Fruit fly (Drosophila melanogaster) whole organism, embryonic: ENCODE results near the gene CG33986.

Source experiments
- ATbp ChIP-seq: fragments of 200-800 bp; sonication (Bioruptor generic); optimal IDR thresholded peaks from 2 replicates; lab custom pipeline; 2017; ENCODE audit warnings: missing biosample characterization, mild to moderate bottlenecking, missing genetic modification characterization, missing genetic modification reagents
- Adf1 ChIP-seq: fragments of 200-800 bp; sonication (Bioruptor generic); IDR thresholded peaks from 2 replicates; pipeline ENCODE4 v1.3.6; 2022; ENCODE audit warnings: missing biosample characterization, missing genetic modification characterization
- Antp ChIP-seq: fragments of 200-800 bp; sonication (Bioruptor generic); optimal IDR thresholded peaks from 3 replicates; lab custom pipeline; 2016; ENCODE audit warnings: missing biosample characterization, missing genetic modification characterization
- Asciz ChIP-seq: fragments of 200-800 bp; sonication (Bioruptor generic); optimal IDR thresholded peaks from 2 replicates; lab custom pipeline; 2017; ENCODE audit warnings: missing biosample characterization, mild to moderate bottlenecking, missing genetic modification characterization, missing genetic modification reagents
- CG10565 ChIP-seq: fragments of 200-800 bp; sonication (Bioruptor generic); optimal IDR thresholded peaks from 3 replicates; lab custom pipeline; 2016; ENCODE audit warnings: missing biosample characterization, mild to moderate bottlenecking, missing genetic modification characterization
- CG12155 ChIP-seq: fragments of 200-800 bp; sonication (Bioruptor generic); optimal IDR thresholded peaks from 3 replicates; lab custom pipeline; 2016; ENCODE audit warnings: missing biosample characterization, missing genetic modification characterization
- CG12219 ChIP-seq: fragments of 200-800 bp; sonication (Bioruptor generic); optimal IDR thresholded peaks from 3 replicates; lab custom pipeline; 2018; ENCODE audit warnings: missing biosample characterization, mild to moderate bottlenecking, missing genetic modification characterization
- CG12769 ChIP-seq: fragments of 200-800 bp; sonication (Bioruptor generic); optimal IDR thresholded peaks from 2 replicates; lab custom pipeline; 2019; ENCODE audit warnings: missing biosample characterization, mild to moderate bottlenecking, missing genetic modification characterization, moderate library complexity
- CG13123 ChIP-seq: fragments of 200-800 bp; sonication (Bioruptor generic); optimal IDR thresholded peaks from 2 replicates; lab custom pipeline; 2016; ENCODE audit warnings: missing biosample characterization, missing genetic modification characterization
- CG14014 ChIP-seq: fragments of 200-800 bp; sonication (Bioruptor generic); IDR thresholded peaks from 2 replicates; pipeline ENCODE4 v1.3.6; 2022; ENCODE audit warnings: missing biosample characterization, missing genetic modification characterization
- CG16779 ChIP-seq: fragments of 200-800 bp; sonication (Bioruptor generic); IDR thresholded peaks from 2 replicates; pipeline ENCODE4 v1.3.6; 2022; ENCODE audit warnings: missing biosample characterization, missing genetic modification characterization
- CG16863 ChIP-seq: fragments of 200-800 bp; sonication (Bioruptor generic); optimal IDR thresholded peaks from 3 replicates; lab custom pipeline; 2016; ENCODE audit warnings: missing biosample characterization, missing genetic modification characterization
- CG17385 ChIP-seq: fragments of 200-800 bp; sonication (Bioruptor generic); optimal IDR thresholded peaks from 3 replicates; lab custom pipeline; 2018; ENCODE audit warnings: missing biosample characterization, mild to moderate bottlenecking, missing genetic modification characterization
- CG2678 ChIP-seq: fragments of 200-800 bp; sonication (Bioruptor generic); optimal IDR thresholded peaks from 3 replicates; lab custom pipeline; 2019; ENCODE audit warnings: missing biosample characterization, mild to moderate bottlenecking, missing genetic modification characterization, moderate library complexity
- CG30020 ChIP-seq: fragments of 200-800 bp; optimal IDR thresholded peaks from 2 replicates; lab custom pipeline; 2019; ENCODE audit warnings: missing biosample characterization, mild to moderate bottlenecking, missing genetic modification characterization, moderate library complexity
- CG30403 ChIP-seq: fragments of 200-800 bp; sonication (Bioruptor generic); optimal IDR thresholded peaks from 3 replicates; lab custom pipeline; 2016; ENCODE audit warnings: missing biosample characterization, missing genetic modification characterization
- CG4424 ChIP-seq: fragments of 200-800 bp; sonication (Bioruptor generic); optimal IDR thresholded peaks from 3 replicates; lab custom pipeline; 2016; ENCODE audit warnings: missing biosample characterization, missing genetic modification characterization
- CG6813 ChIP-seq: fragments of 200-800 bp; sonication (Bioruptor generic); optimal IDR thresholded peaks from 2 replicates; lab custom pipeline; 2017; ENCODE audit warnings: missing biosample characterization, missing genetic modification characterization, mild to moderate bottlenecking, moderate library complexity, missing genetic modification reagents
- CG7928 ChIP-seq: fragments of 200-800 bp; sonication (Bioruptor generic); optimal IDR thresholded peaks from 2 replicates; lab custom pipeline; 2017; ENCODE audit warnings: missing biosample characterization, mild to moderate bottlenecking, missing genetic modification characterization
- CG9215 ChIP-seq: fragments of 200-800 bp; sonication (Bioruptor generic); IDR thresholded peaks from 2 replicates; pipeline ENCODE4 v1.3.6; 2022; ENCODE audit warnings: missing biosample characterization, missing genetic modification characterization
- CG9727 ChIP-seq: fragments of 200-800 bp; sonication (Bioruptor generic); optimal IDR thresholded peaks from 3 replicates; lab custom pipeline; 2017; ENCODE audit warnings: missing biosample characterization, mild to moderate bottlenecking, missing genetic modification characterization
- CHES-1-like ChIP-seq: fragments of 200-800 bp; sonication (Bioruptor generic); optimal IDR thresholded peaks from 2 replicates; lab custom pipeline; 2016; ENCODE audit warnings: missing biosample characterization, missing genetic modification characterization
- E2f2 ChIP-seq: fragments of 200-800 bp; sonication (Bioruptor generic); IDR thresholded peaks from 2 replicates; pipeline ENCODE4 v1.3.6; 2022; ENCODE audit warnings: missing biosample characterization, missing genetic modification characterization
- Eip74EF ChIP-seq, 2 experiments: fragments of 200-800 bp in 1 of 2; fragments of >200 bp in 1 of 2; sonication (Bioruptor generic) in 1 of 2; optimal IDR thresholded peaks; 2 replicates each; lab custom pipeline; 2017 to 2019; ENCODE audit warnings: missing biosample characterization in 2 of 2, missing genetic modification characterization in 2 of 2, mild to moderate bottlenecking in 1 of 2, moderate library complexity in 1 of 2
- Ets97D ChIP-seq: fragments of 200-800 bp; sonication (Bioruptor generic); optimal IDR thresholded peaks from 3 replicates; lab custom pipeline; 2016; ENCODE audit warnings: missing biosample characterization, missing genetic modification characterization
- HLH4C ChIP-seq: fragments of 200-800 bp; sonication (Bioruptor generic); IDR thresholded peaks from 3 replicates; pipeline ENCODE4 v1.3.6; 2022; ENCODE audit warnings: missing biosample characterization, missing genetic modification characterization; ENCODE audit not compliant: partially characterized antibody
- Hmx ChIP-seq: fragments of 200-800 bp; sonication (Bioruptor generic); optimal IDR thresholded peaks from 2 replicates; lab custom pipeline; 2016; ENCODE audit warnings: missing biosample characterization, missing genetic modification characterization
- Hr3 ChIP-seq: fragments of 200-800 bp; sonication (Bioruptor generic); optimal IDR thresholded peaks from 3 replicates; lab custom pipeline; 2016; ENCODE audit warnings: missing biosample characterization, missing genetic modification characterization
- Hsf ChIP-seq: fragments of 200-800 bp; sonication (Bioruptor generic); optimal IDR thresholded peaks from 3 replicates; lab custom pipeline; 2016; ENCODE audit warnings: missing biosample characterization, missing genetic modification characterization
- Lim3 ChIP-seq: fragments of 200-800 bp; sonication (Bioruptor generic); IDR thresholded peaks from 2 replicates; pipeline ENCODE4 v1.3.6; 2022; ENCODE audit warnings: missing biosample characterization, missing genetic modification characterization
- MTF-1 ChIP-seq: fragments of 200-800 bp; sonication (Bioruptor generic); optimal IDR thresholded peaks from 2 replicates; lab custom pipeline; 2018; ENCODE audit warnings: missing biosample characterization, mild to moderate bottlenecking, missing genetic modification characterization, borderline replicate concordance
- Mad ChIP-seq: fragments of 200-800 bp; sonication (Bioruptor generic); optimal IDR thresholded peaks from 2 replicates; lab custom pipeline; 2016; ENCODE audit warnings: missing biosample characterization, missing genetic modification characterization
- NC2β ChIP-seq: fragments of 200-800 bp; sonication (Bioruptor generic); optimal IDR thresholded peaks from 2 replicates; lab custom pipeline; 2016; ENCODE audit warnings: missing biosample characterization, missing genetic modification characterization
- Opbp ChIP-seq: fragments of 200-800 bp; sonication (Bioruptor generic); IDR thresholded peaks from 3 replicates; pipeline ENCODE4 v1.3.6; 2022; ENCODE audit warnings: missing biosample characterization, missing genetic modification characterization; ENCODE audit not compliant: partially characterized antibody
- Spps ChIP-seq: fragments of 200-800 bp; sonication (Bioruptor generic); optimal IDR thresholded peaks from 2 replicates; lab custom pipeline; 2018; ENCODE audit warnings: missing biosample characterization, mild to moderate bottlenecking, missing genetic modification characterization
- Usf ChIP-seq: fragments of 200-800 bp; sonication (Bioruptor generic); optimal IDR thresholded peaks from 2 replicates; lab custom pipeline; 2017; ENCODE audit warnings: missing genotype, missing biosample characterization, missing genetic modification characterization
- cato ChIP-seq: fragments of 200-800 bp; sonication (Bioruptor generic); optimal IDR thresholded peaks from 2 replicates; lab custom pipeline; 2016; ENCODE audit warnings: missing biosample characterization, missing genetic modification characterization, borderline replicate concordance
- corto ChIP-seq: fragments of 200-800 bp; sonication (Bioruptor generic); optimal IDR thresholded peaks from 2 replicates; lab custom pipeline; 2016; ENCODE audit warnings: missing biosample characterization, mild to moderate bottlenecking, missing genetic modification characterization, moderate library complexity
- danr ChIP-seq: fragments of 200-800 bp; sonication (Bioruptor generic); IDR thresholded peaks from 2 replicates; pipeline ENCODE4 v1.3.6; 2022; ENCODE audit warnings: missing biosample characterization, missing genetic modification characterization
- gsb-n ChIP-seq: fragments of 200-800 bp; sonication (Bioruptor generic); optimal IDR thresholded peaks from 3 replicates; lab custom pipeline; 2018; ENCODE audit warnings: missing biosample characterization, mild to moderate bottlenecking, missing genetic modification characterization
- ken ChIP-seq: fragments of 200-800 bp; sonication (Bioruptor generic); IDR thresholded peaks from 3 replicates; pipeline ENCODE4 v1.3.6; 2022; ENCODE audit warnings: missing biosample characterization, missing genetic modification characterization
- phol ChIP-seq: fragments of 200-800 bp; sonication (Bioruptor generic); optimal IDR thresholded peaks from 3 replicates; lab custom pipeline; 2018; ENCODE audit warnings: missing biosample characterization, mild to moderate bottlenecking, missing genetic modification characterization, moderate library complexity
- pzg ChIP-seq: fragments of 200-800 bp; sonication (Bioruptor generic); optimal IDR thresholded peaks from 3 replicates; lab custom pipeline; 2018; ENCODE audit warnings: missing biosample characterization, mild to moderate bottlenecking, missing genetic modification characterization, moderate library complexity
- shn ChIP-seq: fragments of 200-800 bp; sonication (Bioruptor generic); optimal IDR thresholded peaks from 3 replicates; lab custom pipeline; 2016; ENCODE audit warnings: missing biosample characterization, missing genetic modification characterization
- slbo ChIP-seq: fragments of 200-800 bp; sonication (Bioruptor generic); IDR thresholded peaks from 2 replicates; pipeline ENCODE4 v1.3.6; 2022; ENCODE audit warnings: missing biosample characterization, missing genetic modification characterization
- stc ChIP-seq: fragments of 200-800 bp; sonication (Bioruptor generic); IDR thresholded peaks from 2 replicates; pipeline ENCODE4 v1.3.6; 2022; ENCODE audit warnings: missing biosample characterization, missing genetic modification characterization
- twi ChIP-seq: fragments of 200-800 bp; optimal IDR thresholded peaks from 2 replicates; lab custom pipeline; 2019; ENCODE audit warnings: missing biosample characterization, mild to moderate bottlenecking, missing genetic modification characterization, moderate library complexity
- vfl ChIP-seq: fragments of 200-800 bp; sonication (Bioruptor generic); optimal IDR thresholded peaks from 2 replicates; lab custom pipeline; 2016; ENCODE audit warnings: missing biosample characterization, missing genetic modification characterization
- zen ChIP-seq: fragments of 200-800 bp; sonication (Bioruptor generic); optimal IDR thresholded peaks from 3 replicates; lab custom pipeline; 2018; ENCODE audit warnings: missing biosample characterization, mild to moderate bottlenecking, missing genetic modification characterization, moderate library complexity

The CG33986 gene

dm6 chr3L:15533402-15534129, 8.5 kb upstream of the CG33986 start (continued):
- TF ChIP-seq CG16863 (GFP tag; lab: Kevin White, UChicago) (peak; percentile 27), CG12155 (GFP tag; lab: Kevin White, UChicago) (peak; percentile 1), gsb-n (tag; lab: Kevin White, UChicago) (peak; percentile 59), phol (peak; percentile 10), CG13123 (GFP tag; lab: Kevin White, UChicago) (peak; percentile 14), Eip74EF (GFP tag; optimal IDR thresholded peaks at IDR 0.05; lab: Kevin White, UChicago) (peak in 1 of 2 experiments; percentile 49), CG4424 (GFP tag; lab: Kevin White, UChicago) (peak; percentile 15), CG2678 (tag; lab: Kevin White, UChicago) (peak; percentile 44), MTF-1 (no peak), CG9727 (GFP tag; lab: Kevin White, UChicago) (no peak), stc (GFP tag; lab: Robert Waterston, UW) (peak; percentile 45), Mad (GFP tag; lab: Kevin White, UChicago) (no peak), CG7928 (no peak), CG12769 (tag; lab: Kevin White, UChicago) (no peak), NC2β (GFP tag; lab: Kevin White, UChicago) (no peak), HLH4C (GFP tag; lab: Robert Waterston, UW) (no peak), vfl (GFP tag; lab: Kevin White, UChicago) (no peak), danr (GFP tag; lab: Robert Waterston, UW) (no peak), Lim3 (GFP tag; lab: Robert Waterston, UW) (no peak), Hsf (GFP tag; lab: Kevin White, UChicago) (no peak), Asciz (GFP tag; lab: Kevin White, UChicago) (peak; percentile 30), CG14014 (GFP tag; lab: Robert Waterston, UW) (no peak), CG17385 (GFP tag; lab: Kevin White, UChicago) (peak; percentile 17), Antp (peak; percentile 38), E2f2 (GFP tag; lab: Robert Waterston, UW) (no peak), shn (GFP tag; lab: Kevin White, UChicago) (no peak), CG9215 (GFP tag; lab: Robert Waterston, UW) (peak; percentile 11; the same call in 1 of the 2 replicates), CG30403 (GFP tag; lab: Kevin White, UChicago) (peak; percentile 45), pzg (no peak), Usf (no peak), Hmx (GFP tag; lab: Kevin White, UChicago) (no peak), CG10565 (GFP tag; lab: Kevin White, UChicago) (no peak), Hr3 (GFP tag; lab: Kevin White, UChicago) (no peak), CG30020 (tag; lab: Kevin White, UChicago) (no peak), CG6813 (peak; percentile 23), CG16779 (GFP tag; lab: Robert Waterston, UW) (0 out of 2 replicates have a peak, but pooled peaks have one; percentile 3), zen (tag; lab: Kevin White, UChicago) (peak; percentile 1), ATbp (peak; percentile 36), Ets97D (no peak), corto (GFP tag; lab: Kevin White, UChicago) (peak; percentile 3), Opbp (GFP tag; lab: Robert Waterston, UW) (no peak), ken (GFP tag; lab: Robert Waterston, UW) (peak; percentile 35; the same call in 1 of the 3 replicates), Spps (tag; lab: Kevin White, UChicago) (peak; percentile 34), slbo (GFP tag; lab: Robert Waterston, UW) (0 out of 2 replicates have a peak, but pooled peaks have one; percentile 5), CG12219 (GFP tag; lab: Kevin White, UChicago) (peak; percentile 19), cato (no peak), CHES-1-like (GFP tag; lab: Kevin White, UChicago) (no peak), twi (tag; lab: Kevin White, UChicago) (no peak), Adf1 (GFP tag; lab: Robert Waterston, UW) (no peak)
